Worm (Caenorhabditis elegans) whole organism, young adult: ENCODE results near the gene mpz-5.

ENCODE experiments used
- F23B12.7 ChIP-seq: sonication (generic microtip); optimal IDR thresholded peaks from 2 replicates; lab custom pipeline; 2017; ENCODE audit warnings: missing genetic modification characterization, mild to moderate bottlenecking, missing compliant biosample characterization, antibody characterized with exemption, moderate library complexity; ENCODE audit not compliant: insufficient read depth
- K11D2.4 ChIP-seq: fragments of 200-800 bp; sonication (Bioruptor generic); IDR thresholded peaks from 2 replicates; pipeline ENCODE4 v1.3.6; 2022; ENCODE audit warnings: missing genetic modification reagents, missing genetic modification characterization, missing compliant biosample characterization
- K12H6.12 ChIP-seq: fragments of 200-800 bp; sonication (Bioruptor generic); optimal IDR thresholded peaks from 2 replicates; lab custom pipeline; 2018; ENCODE audit warnings: mild to moderate bottlenecking, missing genetic modification characterization, missing compliant biosample characterization
- cebp-1 ChIP-seq, 2 experiments: fragments of 200-800 bp in 1 of 2; sonication (Bioruptor generic) in 1 of 2; sonication (generic microtip) in 1 of 2; IDR thresholded peaks in 1 of 2; optimal IDR thresholded peaks in 1 of 2; 2 replicates each; pipeline versions ENCODE4 v1.3.6 to Lab custom; 2017 to 2022; ENCODE audit warnings: missing compliant biosample characterization in 2 of 2, missing genetic modification characterization in 2 of 2, mild to moderate bottlenecking in 1 of 2, missing genetic modification reagents in 1 of 2, moderate library complexity in 1 of 2
- ceh-100 ChIP-seq: fragments of 200-800 bp; sonication (Bioruptor generic); IDR thresholded peaks from 2 replicates; pipeline ENCODE4 v1.3.6; 2022; ENCODE audit warnings: missing genetic modification reagents, missing genetic modification characterization, missing compliant biosample characterization
- dpff-1 ChIP-seq: sonication (generic microtip); optimal IDR thresholded peaks from 2 replicates; lab custom pipeline; 2017; ENCODE audit warnings: mild to moderate bottlenecking, missing genetic modification characterization, missing compliant biosample characterization
- efl-1 ChIP-seq: fragments of 150-350 bp; optimal IDR thresholded peaks from 2 replicates; lab custom pipeline; 2014; ENCODE audit warnings: missing biosample characterization, missing genetic modification reagents, missing genetic modification characterization
- madf-8 ChIP-seq: fragments of 200-800 bp; sonication (Bioruptor generic); conservative IDR thresholded peaks from 2 replicates; pipeline ENCODE4 v1.3.6; 2022; ENCODE audit warnings: missing genetic modification reagents, missing genetic modification characterization, missing compliant biosample characterization
- pbrm-1 ChIP-seq: fragments of 200-800 bp; sonication (Bioruptor generic); IDR thresholded peaks from 2 replicates; pipeline ENCODE4 v1.3.6; 2022; ENCODE audit warnings: missing genetic modification reagents, missing genetic modification characterization, missing compliant biosample characterization
- pha-4 ChIP-seq: fragments of 150-350 bp; sonication (generic microtip); optimal IDR thresholded peaks from 2 replicates; lab custom pipeline; 2014; ENCODE audit warnings: missing biosample characterization, missing genetic modification reagents, missing genetic modification characterization
- rcor-1 ChIP-seq: fragments of 200-800 bp; sonication (Bioruptor generic); IDR thresholded peaks from 2 replicates; pipeline ENCODE4 v1.3.6; 2022; ENCODE audit warnings: missing genetic modification reagents, missing genetic modification characterization, missing compliant biosample characterization
- snpc-4 ChIP-seq, 5 experiments: fragments of 150-350 bp in 1 of 5; sonication (generic microtip) in 4 of 5; optimal IDR thresholded peaks; 2 replicates each; lab custom pipeline; 2014 to 2018; ENCODE audit warnings: missing genetic modification characterization in 5 of 5, missing biosample characterization in 3 of 5, antibody characterized with exemption in 2 of 5, mild to moderate bottlenecking in 2 of 5, missing compliant biosample characterization in 2 of 5, missing genotype in 2 of 5, moderate library complexity in 2 of 5, missing genetic modification reagents in 1 of 5

DNA sequence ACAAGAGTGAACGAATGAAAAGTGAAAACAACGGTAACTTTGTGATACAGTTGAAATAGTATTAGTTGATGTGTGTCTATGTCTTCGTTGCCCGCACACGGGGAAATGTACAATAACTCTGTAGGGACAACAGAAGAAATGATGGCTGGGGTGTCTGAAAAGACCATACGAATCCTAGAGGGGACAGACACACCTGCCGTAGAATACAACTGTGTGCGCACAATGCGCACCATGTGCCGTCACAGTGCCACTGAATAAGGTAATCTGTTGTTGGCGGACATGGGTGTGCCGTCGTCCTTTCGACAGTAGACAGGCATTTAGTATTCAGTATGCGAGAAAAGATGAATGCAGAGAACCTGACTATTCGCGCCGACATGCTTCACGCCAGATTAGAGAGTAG lies 47.6 kb upstream of the mpz-5 start:
- TF ChIP-seq cebp-1 (GFP tag; IDR thresholded peaks at IDR 0.05; lab: Robert Waterston, UW) (no peak), cebp-1 (tag; optimal IDR thresholded peaks at IDR 0.05; lab: Kevin White, UChicago) (no peak), K11D2.4 (GFP tag; lab: Robert Waterston, UW) (no peak), pha-4 (tag; lab: Kevin White, UChicago) (no peak), K12H6.12 (no peak), pbrm-1 (no peak), F23B12.7 (no peak), dpff-1 (no peak), snpc-4 (GFP tag; optimal IDR thresholded peaks at IDR 0.05; lab: Kevin White, UChicago) (no peak), snpc-4 (tag; optimal IDR thresholded peaks at IDR 0.05; lab: Kevin White, UChicago) (no peak), efl-1 (GFP tag; lab: Kevin White, UChicago) (no peak), ceh-100 (GFP tag; lab: Robert Waterston, UW) (no peak), madf-8 (GFP tag; lab: Robert Waterston, UW) (no peak), rcor-1 (GFP tag; lab: Robert Waterston, UW) (no peak)
